Fruit fly (Drosophila melanogaster): ENCODE results near the gene RpS14a.

DNA sequence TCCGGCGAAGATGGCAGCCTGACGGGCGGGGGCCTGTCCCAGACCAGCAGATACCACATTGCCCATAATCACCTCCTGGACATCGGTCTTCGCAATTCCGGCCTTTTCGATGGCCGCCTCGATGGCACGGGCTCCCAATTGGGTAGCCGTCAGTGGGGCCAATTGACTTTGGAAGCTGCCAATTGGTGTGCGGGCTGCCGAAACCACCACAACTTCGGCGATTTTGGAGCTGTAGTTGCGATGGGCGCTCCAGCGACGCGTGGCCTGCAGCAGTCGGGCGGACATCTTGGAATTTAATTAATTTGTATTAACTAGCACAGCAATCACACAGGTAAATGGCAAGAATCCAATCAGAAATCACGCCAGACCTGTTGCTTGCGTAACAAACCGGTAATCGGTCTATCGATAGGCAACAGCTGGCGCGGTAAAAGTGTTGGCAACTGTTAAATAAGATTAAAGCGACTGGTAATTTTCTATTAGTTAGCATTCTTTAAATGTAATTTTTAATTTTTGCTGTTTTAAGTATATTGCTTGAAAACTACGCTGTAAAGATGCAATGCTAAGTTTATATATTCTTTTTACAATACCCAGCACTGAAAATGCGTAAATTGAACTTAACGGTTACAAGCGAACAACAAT is 45.0 kb upstream of the RpS14a start, which contains the start of gene Acat1:
- TF ChIP-seq Sin3A (optimal IDR thresholded peaks at IDR 0.05) (no peak), Myc (optimal IDR thresholded peaks at IDR 0.05) (no peak), insv (optimal IDR thresholded peaks at IDR 0.05) (no peak), ttk (optimal IDR thresholded peaks at IDR 0.05) (no peak), h (optimal IDR thresholded peaks at IDR 0.05) (no peak)
